Fruit fly (Drosophila melanogaster): ENCODE measurements around the gene heph.

DNA sequence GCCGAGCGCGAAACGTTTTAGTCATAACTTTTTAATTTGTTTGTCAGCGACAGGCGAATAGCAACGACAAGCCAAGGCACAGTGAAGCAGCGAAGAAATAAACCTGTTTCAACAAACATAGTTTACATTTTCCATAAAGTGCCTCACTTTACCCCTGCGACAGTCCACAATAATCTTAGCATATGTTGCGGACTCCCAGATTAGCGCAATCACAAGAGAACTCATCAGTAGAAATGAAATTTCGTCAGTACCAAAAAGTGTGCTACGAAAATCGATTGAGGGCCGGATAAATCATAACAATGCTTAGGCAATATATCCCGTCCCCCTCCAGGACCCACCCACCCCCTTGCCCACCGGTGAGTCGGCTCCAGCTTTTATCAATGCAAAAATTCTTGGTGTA lies 86.9 kb downstream of the heph start:
- TF ChIP-seq CG8478 (optimal IDR thresholded peaks at IDR 0.05) (no peak), psq (optimal IDR thresholded peaks at IDR 0.05) (no peak), usp (GFP tag; optimal IDR thresholded peaks at IDR 0.05) (no peak), EcR (GFP tag; optimal IDR thresholded peaks at IDR 0.05) (no peak)

Data from whole organism.